Fruit fly (Drosophila melanogaster) whole organism, embryonic: ENCODE measurements around the gene CG46460.
A peak's percentile ranks its signal among the peaks of the same experiment; 100 is the strongest.

Experiments used
- CG10209 ChIP-seq: fragments of 200-800 bp; sonication (Bioruptor generic); optimal IDR thresholded peaks from 3 replicates; lab custom pipeline; 2017; ENCODE audit warnings: missing biosample characterization, mild to moderate bottlenecking, missing genetic modification characterization, missing genetic modification reagents
- CG10543 ChIP-seq: fragments of 200-800 bp; sonication (Bioruptor generic); optimal IDR thresholded peaks from 3 replicates; lab custom pipeline; 2017; ENCODE audit warnings: missing biosample characterization, mild to moderate bottlenecking, missing genetic modification characterization, moderate library complexity
- CG10979 ChIP-seq: fragments of 200-800 bp; sonication (Bioruptor generic); optimal IDR thresholded peaks from 2 replicates; lab custom pipeline; 2018; ENCODE audit warnings: missing biosample characterization, mild to moderate bottlenecking, missing genetic modification characterization, moderate library complexity
- CG1233 ChIP-seq: fragments of 200-800 bp; sonication (Bioruptor generic); optimal IDR thresholded peaks from 4 replicates; lab custom pipeline; 2018; ENCODE audit warnings: missing biosample characterization, mild to moderate bottlenecking, missing genetic modification characterization
- CG14710 ChIP-seq: fragments of 200-800 bp; sonication (Bioruptor generic); optimal IDR thresholded peaks from 3 replicates; lab custom pipeline; 2019; ENCODE audit warnings: missing biosample characterization, mild to moderate bottlenecking, missing genetic modification characterization, moderate library complexity
- CG14860 ChIP-seq: fragments of 200-800 bp; sonication (Bioruptor generic); IDR thresholded peaks from 3 replicates; pipeline ENCODE4 v1.3.6; 2022; ENCODE audit warnings: missing biosample characterization, missing genetic modification characterization; ENCODE audit not compliant: partially characterized antibody
- CG15011 ChIP-seq: fragments of 200-800 bp; sonication (Bioruptor generic); optimal IDR thresholded peaks from 3 replicates; lab custom pipeline; 2018; ENCODE audit warnings: missing biosample characterization, mild to moderate bottlenecking, missing genetic modification characterization
- CG1529 ChIP-seq: fragments of 200-800 bp; sonication (Bioruptor generic); optimal IDR thresholded peaks from 3 replicates; lab custom pipeline; 2018; ENCODE audit warnings: missing biosample characterization, missing genetic modification characterization
- CG17359 ChIP-seq: fragments of 200-800 bp; sonication (Bioruptor generic); optimal IDR thresholded peaks from 3 replicates; lab custom pipeline; 2018; ENCODE audit warnings: missing biosample characterization, mild to moderate bottlenecking, missing genetic modification characterization, moderate library complexity
- CG18262 ChIP-seq: fragments of 200-800 bp; optimal IDR thresholded peaks from 3 replicates; lab custom pipeline; 2019; ENCODE audit warnings: missing biosample characterization, mild to moderate bottlenecking, missing genetic modification characterization, moderate library complexity
- CG2202 ChIP-seq: fragments of 200-800 bp; sonication (Bioruptor generic); optimal IDR thresholded peaks from 2 replicates; lab custom pipeline; 2018; ENCODE audit warnings: missing biosample characterization, mild to moderate bottlenecking, missing genetic modification characterization
- CG2712 ChIP-seq: fragments of 200-800 bp; optimal IDR thresholded peaks from 3 replicates; lab custom pipeline; 2019; ENCODE audit warnings: missing biosample characterization, mild to moderate bottlenecking, missing genetic modification characterization, moderate library complexity
- CG2875 ChIP-seq: fragments of 200-800 bp; sonication (Bioruptor generic); optimal IDR thresholded peaks from 2 replicates; lab custom pipeline; 2017; ENCODE audit warnings: missing biosample characterization, mild to moderate bottlenecking, missing genetic modification characterization, missing genetic modification reagents
- CG32767 ChIP-seq: fragments of 200-800 bp; sonication (Bioruptor generic); IDR thresholded peaks from 2 replicates; pipeline ENCODE4 v1.3.6; 2022; ENCODE audit warnings: missing biosample characterization, missing genetic modification characterization
- CG33557 ChIP-seq: fragments of 200-800 bp; sonication (Bioruptor generic); optimal IDR thresholded peaks from 2 replicates; lab custom pipeline; 2019; ENCODE audit warnings: missing biosample characterization, mild to moderate bottlenecking, missing genetic modification characterization, moderate library complexity
- CG6689 ChIP-seq: fragments of 200-800 bp; sonication (Bioruptor generic); IDR thresholded peaks from 2 replicates; pipeline ENCODE4 v1.3.6; 2022; ENCODE audit warnings: missing biosample characterization, missing genetic modification characterization
- CG6813 ChIP-seq: fragments of 200-800 bp; sonication (Bioruptor generic); optimal IDR thresholded peaks from 2 replicates; lab custom pipeline; 2017; ENCODE audit warnings: missing biosample characterization, missing genetic modification characterization, mild to moderate bottlenecking, moderate library complexity, missing genetic modification reagents
- CG7745 ChIP-seq: fragments of 200-800 bp; sonication (Bioruptor generic); optimal IDR thresholded peaks from 2 replicates; lab custom pipeline; 2018; ENCODE audit warnings: missing biosample characterization, mild to moderate bottlenecking, missing genetic modification characterization, moderate library complexity
- D ChIP-seq, 2 experiments: fragments of 200-800 bp in 1 of 2; fragments of >200 bp in 1 of 2; sonication (Bioruptor generic) in 1 of 2; optimal IDR thresholded peaks; 2 replicates in 1 of 2; 3 replicates in 1 of 2; lab custom pipeline; 2017; ENCODE audit warnings: mild to moderate bottlenecking in 1 of 2, missing biosample characterization in 1 of 2, missing genetic modification characterization in 1 of 2, missing genetic modification reagents in 1 of 2
- Kr ChIP-seq: fragments of 200-800 bp; sonication (Bioruptor generic); optimal IDR thresholded peaks from 2 replicates; lab custom pipeline; 2017; ENCODE audit warnings: missing biosample characterization, mild to moderate bottlenecking, missing genetic modification characterization
- Lhr ChIP-seq: fragments of 200-800 bp; sonication (Bioruptor generic); optimal IDR thresholded peaks from 3 replicates; lab custom pipeline; 2017; ENCODE audit warnings: mild to moderate bottlenecking, missing biosample characterization, missing genetic modification reagents, missing genetic modification characterization
- MTF-1 ChIP-seq: fragments of 200-800 bp; sonication (Bioruptor generic); optimal IDR thresholded peaks from 2 replicates; lab custom pipeline; 2018; ENCODE audit warnings: missing biosample characterization, mild to moderate bottlenecking, missing genetic modification characterization, borderline replicate concordance
- Med ChIP-seq: fragments of 200-800 bp; sonication (Bioruptor generic); peaks from one replicate; lab custom pipeline; 2016; ENCODE audit warnings: missing biosample characterization, missing genetic modification characterization, mild to moderate bottlenecking, inconsistent platforms, moderate library complexity
- NC2β ChIP-seq: fragments of 200-800 bp; sonication (Bioruptor generic); optimal IDR thresholded peaks from 2 replicates; lab custom pipeline; 2016; ENCODE audit warnings: missing biosample characterization, missing genetic modification characterization
- Nf-YB ChIP-seq: fragments of 200-800 bp; sonication (Bioruptor generic); optimal IDR thresholded peaks from 3 replicates; lab custom pipeline; 2019; ENCODE audit warnings: missing biosample characterization, mild to moderate bottlenecking, missing genetic modification characterization, moderate library complexity
- Spps ChIP-seq: fragments of 200-800 bp; sonication (Bioruptor generic); optimal IDR thresholded peaks from 2 replicates; lab custom pipeline; 2018; ENCODE audit warnings: missing biosample characterization, mild to moderate bottlenecking, missing genetic modification characterization
- TFAM ChIP-seq: fragments of 200-800 bp; sonication (Bioruptor generic); optimal IDR thresholded peaks from 2 replicates; lab custom pipeline; 2017; ENCODE audit warnings: missing biosample characterization, missing genetic modification characterization, inconsistent platforms
- Xrp1 ChIP-seq: fragments of 200-800 bp; sonication (Bioruptor generic); IDR thresholded peaks from 2 replicates; pipeline ENCODE4 v1.3.6; 2022; ENCODE audit warnings: missing biosample characterization, missing genetic modification characterization
- abd-A ChIP-seq: fragments of 200-800 bp; sonication (Bioruptor generic); optimal IDR thresholded peaks from 3 replicates; lab custom pipeline; 2019; ENCODE audit warnings: missing biosample characterization, mild to moderate bottlenecking, missing genetic modification characterization, moderate library complexity
- ac ChIP-seq: fragments of 200-800 bp; sonication (Bioruptor generic); optimal IDR thresholded peaks from 3 replicates; lab custom pipeline; 2017; ENCODE audit warnings: missing biosample characterization, mild to moderate bottlenecking, missing genetic modification characterization
- bab2 ChIP-seq: fragments of 200-800 bp; sonication (Bioruptor generic); optimal IDR thresholded peaks from 2 replicates; lab custom pipeline; 2016; ENCODE audit warnings: missing biosample characterization, missing genetic modification characterization
- bbx ChIP-seq: fragments of 200-800 bp; sonication (Bioruptor generic); IDR thresholded peaks from 2 replicates; pipeline ENCODE4 v1.3.6; 2022; ENCODE audit warnings: missing biosample characterization, missing genetic modification characterization; ENCODE audit not compliant: partially characterized antibody
- bsh ChIP-seq, 2 experiments: fragments of 200-800 bp; sonication (Bioruptor generic); optimal IDR thresholded peaks; 2 replicates each; lab custom pipeline; 2017 to 2018; ENCODE audit warnings: mild to moderate bottlenecking in 2 of 2, missing biosample characterization in 2 of 2, missing genetic modification characterization in 2 of 2, moderate library complexity in 1 of 2
- chm ChIP-seq: fragments of 200-800 bp; sonication (Bioruptor generic); IDR thresholded peaks from 2 replicates; pipeline ENCODE4 v1.3.6; 2022; ENCODE audit warnings: missing biosample characterization, missing genetic modification characterization
- dmrt11E ChIP-seq: fragments of 200-800 bp; sonication (Bioruptor generic); optimal IDR thresholded peaks from 3 replicates; lab custom pipeline; 2018; ENCODE audit warnings: missing biosample characterization, mild to moderate bottlenecking, missing genetic modification characterization, moderate library complexity
- dysf ChIP-seq: fragments of 200-800 bp; sonication (Bioruptor generic); IDR thresholded peaks from 3 replicates; pipeline ENCODE4 v1.3.6; 2022; ENCODE audit warnings: missing biosample characterization, missing genetic modification characterization
- fd3F ChIP-seq: fragments of 200-800 bp; sonication (Bioruptor generic); optimal IDR thresholded peaks from 2 replicates; lab custom pipeline; 2018; ENCODE audit warnings: missing biosample characterization, mild to moderate bottlenecking, missing genetic modification characterization, moderate library complexity
- gce ChIP-seq: fragments of 200-800 bp; sonication (Bioruptor generic); IDR thresholded peaks from 3 replicates; pipeline ENCODE4 v1.3.6; 2022; ENCODE audit warnings: missing biosample characterization, missing genetic modification characterization
- gro ChIP-seq: fragments of 200-800 bp; sonication (Bioruptor generic); optimal IDR thresholded peaks from 2 replicates; lab custom pipeline; 2016; ENCODE audit warnings: missing biosample characterization, missing genetic modification characterization
- lola ChIP-seq, 3 experiments: fragments of >200 bp in 2 of 3; fragments of 200-800 bp in 1 of 3; sonication (Bioruptor generic) in 1 of 3; optimal IDR thresholded peaks; 2 replicates each; lab custom pipeline; 2017 to 2019; ENCODE audit warnings: missing biosample characterization in 3 of 3, missing genetic modification characterization in 3 of 3, mild to moderate bottlenecking in 1 of 3, moderate library complexity in 1 of 3
- onecut ChIP-seq: fragments of 200-800 bp; sonication (Bioruptor generic); IDR thresholded peaks from 2 replicates; pipeline ENCODE4 v1.3.6; 2022; ENCODE audit warnings: missing biosample characterization, missing genetic modification characterization
- otp ChIP-seq: fragments of 200-800 bp; sonication (Bioruptor generic); IDR thresholded peaks from 3 replicates; pipeline ENCODE4, ENCODE4 v1.3.6; 2022; ENCODE audit warnings: missing biosample characterization, missing genetic modification characterization
- prd ChIP-seq, 3 experiments: fragments of >200 bp in 2 of 3; fragments of 200-800 bp in 1 of 3; sonication (Bioruptor generic) in 1 of 3; optimal IDR thresholded peaks in 2 of 3; IDR thresholded peaks in 1 of 3; 2 replicates in 2 of 3; 3 replicates in 1 of 3; pipeline versions ENCODE4 v1.3.6 to Lab custom; 2017 to 2022; ENCODE audit warnings: missing biosample characterization in 1 of 3, missing genetic modification characterization in 1 of 3
- psq ChIP-seq: fragments of 200-800 bp; sonication (Bioruptor generic); optimal IDR thresholded peaks from 2 replicates; lab custom pipeline; 2017; ENCODE audit warnings: missing biosample characterization, missing genetic modification characterization
- vfl ChIP-seq: fragments of 200-800 bp; sonication (Bioruptor generic); optimal IDR thresholded peaks from 2 replicates; lab custom pipeline; 2016; ENCODE audit warnings: missing biosample characterization, missing genetic modification characterization
- vvl ChIP-seq: fragments of 200-800 bp; sonication (Bioruptor generic); IDR thresholded peaks from 2 replicates; pipeline ENCODE4 v1.3.6; 2022; ENCODE audit warnings: missing biosample characterization, missing genetic modification characterization
- zen ChIP-seq: fragments of 200-800 bp; sonication (Bioruptor generic); optimal IDR thresholded peaks from 3 replicates; lab custom pipeline; 2018; ENCODE audit warnings: missing biosample characterization, mild to moderate bottlenecking, missing genetic modification characterization, moderate library complexity

The CG46460 gene

dm6 chr3L:4272167-4272773 is 45.2 kb upstream of the CG46460 start (continued):
- peak; percentile 39 for TF ChIP-seq MTF-1 (GFP tag; lab: Kevin White, UChicago)
- no peak for TF ChIP-seq dysf
- peak; percentile 13 for TF ChIP-seq bab2 (GFP tag; lab: Kevin White, UChicago)
- TF ChIP-seq Xrp1 (GFP tag; lab: Robert Waterston, UW): peak; percentile 66
- peak; percentile 18 for TF ChIP-seq Nf-YB (GFP tag; lab: Kevin White, UChicago)
- no peak for TF ChIP-seq vfl
- TF ChIP-seq CG1529 (GFP tag; lab: Kevin White, UChicago): peak; percentile 30
- no peak for TF ChIP-seq prd (optimal IDR thresholded peaks at IDR 0.05; lab: Kevin White, UChicago)
- 0 out of 3 replicates have a peak, but pooled peaks have one; percentile 7 for TF ChIP-seq prd (GFP tag; IDR thresholded peaks at IDR 0.05; lab: Robert Waterston, UW)
- no peak for TF ChIP-seq fd3F
- no peak for TF ChIP-seq CG10543 (GFP tag; lab: Kevin White, UChicago)
- peak; percentile 30 for TF ChIP-seq Lhr (GFP tag; lab: Kevin White, UChicago)
- no peak for TF ChIP-seq CG32767
- TF ChIP-seq CG2202 (tag; lab: Kevin White, UChicago): peak; percentile 71
- peak; percentile 69 for TF ChIP-seq CG6813
- TF ChIP-seq ac: peak; percentile 58
- no peak for TF ChIP-seq gro (GFP tag; lab: Kevin White, UChicago)
- peak; percentile 50 for TF ChIP-seq CG14710 (tag; lab: Kevin White, UChicago)
- peak; percentile 64 for TF ChIP-seq CG2875 (GFP tag; lab: Kevin White, UChicago)
- peak; percentile 18 for TF ChIP-seq CG17359
- no peak for TF ChIP-seq D (optimal IDR thresholded peaks at IDR 0.05; lab: Kevin White, UChicago)
- peak; percentile 55 for TF ChIP-seq D (GFP tag; optimal IDR thresholded peaks at IDR 0.05; lab: Kevin White, UChicago)
- TF ChIP-seq CG10979 (tag; lab: Kevin White, UChicago): peak; percentile 38
- TF ChIP-seq CG1233 (GFP tag; lab: Kevin White, UChicago): peak; percentile 33
- no peak for TF ChIP-seq bbx (GFP tag; lab: Robert Waterston, UW)
- TF ChIP-seq CG2712: peak; percentile 23
- TF ChIP-seq CG18262 (tag; lab: Kevin White, UChicago): peak; percentile 44
- peak; percentile 7 for TF ChIP-seq NC2β
- TF ChIP-seq CG33557 (GFP tag; lab: Kevin White, UChicago): peak; percentile 59
- peak; percentile 43 for TF ChIP-seq CG7745 (tag; lab: Kevin White, UChicago)
- TF ChIP-seq CG10209 (GFP tag; lab: Kevin White, UChicago): peak; percentile 36
- no peak for TF ChIP-seq psq
- TF ChIP-seq chm: peak; percentile 62; the same call in 1 of the 2 replicates
- 0 out of 2 replicates have a peak, but pooled peaks have one; percentile 14 for TF ChIP-seq CG6689 (GFP tag; lab: Robert Waterston, UW)
- TF ChIP-seq bsh (GFP tag; optimal IDR thresholded peaks at IDR 0.05; lab: Kevin White, UChicago): peak in 1 of 2 experiments; percentile 68
- peak; percentile 49; the same call in 1 of the 2 replicates for TF ChIP-seq vvl
- peak; percentile 59; the same call in 1 of the 3 replicates for TF ChIP-seq otp (GFP tag; lab: Robert Waterston, UW)
- no peak for TF ChIP-seq abd-A (tag; lab: Kevin White, UChicago)
- TF ChIP-seq CG14860 (GFP tag; lab: Robert Waterston, UW): no peak
- peak in 1 of 3 experiments; percentile 31 for TF ChIP-seq lola (GFP tag; optimal IDR thresholded peaks at IDR 0.05; lab: Kevin White, UChicago)
- TF ChIP-seq onecut (GFP tag; lab: Robert Waterston, UW): peak; percentile 31; the same call in 1 of the 2 replicates
- TF ChIP-seq Spps (tag; lab: Kevin White, UChicago): peak; percentile 24
- TF ChIP-seq dmrt11E (tag; lab: Kevin White, UChicago): peak; percentile 54
- TF ChIP-seq Kr: peak; percentile 45
- TF ChIP-seq gce (GFP tag; lab: Robert Waterston, UW): no peak
- TF ChIP-seq CG15011: peak; percentile 2
- peak; percentile 13 for TF ChIP-seq zen
- TF ChIP-seq TFAM (GFP tag; lab: Kevin White, UChicago): no peak
- TF ChIP-seq Med (GFP tag; lab: Kevin White, UChicago): peak; percentile 64
